Fruit fly (Drosophila melanogaster) whole organism, embryonic: Measurements from ENCODE around the gene sesB.

ENCODE experiments used
- ATbp ChIP-seq: fragments of 200-800 bp; sonication (Bioruptor generic); optimal IDR thresholded peaks from 2 replicates; lab custom pipeline; 2017; ENCODE audit warnings: missing biosample characterization, mild to moderate bottlenecking, missing genetic modification characterization, missing genetic modification reagents
- Bdp1 ChIP-seq: fragments of 200-800 bp; sonication (Bioruptor generic); optimal IDR thresholded peaks from 3 replicates; lab custom pipeline; 2016; ENCODE audit warnings: missing biosample characterization, missing genetic modification characterization
- Blimp-1 ChIP-seq: fragments of 200-800 bp; sonication (Bioruptor generic); optimal IDR thresholded peaks from 3 replicates; lab custom pipeline; 2018; ENCODE audit warnings: missing biosample characterization, missing genetic modification characterization, mild to moderate bottlenecking, moderate library complexity, missing genetic modification reagents
- CG11696 ChIP-seq: fragments of 200-800 bp; sonication (Bioruptor generic); IDR thresholded peaks from 2 replicates; pipeline ENCODE4 v1.3.6; 2022; ENCODE audit warnings: missing biosample characterization, missing genetic modification characterization
- CG12219 ChIP-seq: fragments of 200-800 bp; sonication (Bioruptor generic); optimal IDR thresholded peaks from 3 replicates; lab custom pipeline; 2018; ENCODE audit warnings: missing biosample characterization, mild to moderate bottlenecking, missing genetic modification characterization
- CG12659 ChIP-seq: fragments of 200-800 bp; sonication (Bioruptor generic); optimal IDR thresholded peaks from 3 replicates; lab custom pipeline; 2017; ENCODE audit warnings: mild to moderate bottlenecking, missing biosample characterization, missing genetic modification reagents, missing genetic modification characterization
- CG13894 ChIP-seq: fragments of 200-800 bp; sonication (Bioruptor generic); optimal IDR thresholded peaks from 3 replicates; lab custom pipeline; 2018; ENCODE audit warnings: missing biosample characterization, mild to moderate bottlenecking, missing genetic modification characterization, moderate library complexity
- CG16863 ChIP-seq: fragments of 200-800 bp; sonication (Bioruptor generic); optimal IDR thresholded peaks from 3 replicates; lab custom pipeline; 2016; ENCODE audit warnings: missing biosample characterization, missing genetic modification characterization
- CG17385 ChIP-seq: fragments of 200-800 bp; sonication (Bioruptor generic); optimal IDR thresholded peaks from 3 replicates; lab custom pipeline; 2018; ENCODE audit warnings: missing biosample characterization, mild to moderate bottlenecking, missing genetic modification characterization
- CG17612 ChIP-seq: fragments of 200-800 bp; sonication (Bioruptor generic); IDR thresholded peaks from 2 replicates; pipeline ENCODE4 v1.3.6; 2022; ENCODE audit warnings: missing biosample characterization, missing genetic modification characterization
- CG17829 ChIP-seq: fragments of 200-800 bp; optimal IDR thresholded peaks from 2 replicates; lab custom pipeline; 2019; ENCODE audit warnings: missing biosample characterization, mild to moderate bottlenecking, missing genetic modification characterization, moderate library complexity
- CG17912 ChIP-seq: fragments of 200-800 bp; sonication (Bioruptor generic); optimal IDR thresholded peaks from 2 replicates; lab custom pipeline; 2018; ENCODE audit warnings: missing biosample characterization, mild to moderate bottlenecking, missing genetic modification characterization
- CG1832 ChIP-seq: fragments of 200-800 bp; sonication (Bioruptor generic); optimal IDR thresholded peaks from 2 replicates; lab custom pipeline; 2017; ENCODE audit warnings: missing biosample characterization, mild to moderate bottlenecking, missing genetic modification characterization, inconsistent platforms
- CG30020 ChIP-seq: fragments of 200-800 bp; optimal IDR thresholded peaks from 2 replicates; lab custom pipeline; 2019; ENCODE audit warnings: missing biosample characterization, mild to moderate bottlenecking, missing genetic modification characterization, moderate library complexity
- CG5245 ChIP-seq: fragments of 200-800 bp; sonication (Bioruptor generic); optimal IDR thresholded peaks from 3 replicates; lab custom pipeline; 2016; ENCODE audit warnings: missing biosample characterization, missing genetic modification characterization
- CG6272 ChIP-seq: fragments of 200-800 bp; sonication (Bioruptor generic); IDR thresholded peaks from 2 replicates; pipeline ENCODE4 v1.3.6; 2022; ENCODE audit warnings: missing biosample characterization, missing genetic modification characterization
- CG6791 ChIP-seq: fragments of 200-800 bp; sonication (Bioruptor generic); IDR thresholded peaks from 3 replicates; pipeline ENCODE4 v1.3.6; 2022; ENCODE audit warnings: missing biosample characterization, missing genetic modification characterization; ENCODE audit not compliant: partially characterized antibody
- CG9876 ChIP-seq: fragments of 200-800 bp; sonication (Bioruptor generic); optimal IDR thresholded peaks from 2 replicates; lab custom pipeline; 2016; ENCODE audit warnings: missing biosample characterization, missing genetic modification characterization
- Dbx ChIP-seq: fragments of 200-800 bp; sonication (Bioruptor generic); IDR thresholded peaks from 3 replicates; pipeline ENCODE4 v1.3.6; 2022; ENCODE audit warnings: missing biosample characterization, missing genetic modification characterization
- E2f2 ChIP-seq: fragments of 200-800 bp; sonication (Bioruptor generic); IDR thresholded peaks from 2 replicates; pipeline ENCODE4 v1.3.6; 2022; ENCODE audit warnings: missing biosample characterization, missing genetic modification characterization
- Gsc ChIP-seq: fragments of 200-800 bp; sonication (Bioruptor generic); IDR thresholded peaks from 2 replicates; pipeline ENCODE4 v1.3.6; 2022; ENCODE audit warnings: missing biosample characterization, missing genetic modification characterization
- Hmr ChIP-seq: fragments of 200-800 bp; sonication (Bioruptor generic); optimal IDR thresholded peaks from 3 replicates; lab custom pipeline; 2017; ENCODE audit warnings: mild to moderate bottlenecking, missing biosample characterization, missing genetic modification reagents, missing genetic modification characterization
- Hsf ChIP-seq: fragments of 200-800 bp; sonication (Bioruptor generic); optimal IDR thresholded peaks from 3 replicates; lab custom pipeline; 2016; ENCODE audit warnings: missing biosample characterization, missing genetic modification characterization
- NC2β ChIP-seq: fragments of 200-800 bp; sonication (Bioruptor generic); optimal IDR thresholded peaks from 2 replicates; lab custom pipeline; 2016; ENCODE audit warnings: missing biosample characterization, missing genetic modification characterization
- Rx ChIP-seq: fragments of 200-800 bp; sonication (Bioruptor generic); IDR thresholded peaks from 2 replicates; pipeline ENCODE4 v1.3.6; 2022; ENCODE audit warnings: missing biosample characterization, missing genetic modification characterization
- Scr ChIP-seq: fragments of 200-800 bp; sonication (Bioruptor generic); IDR thresholded peaks from 2 replicates; pipeline ENCODE4 v1.3.6; 2022; ENCODE audit warnings: missing biosample characterization, missing genetic modification characterization; ENCODE audit not compliant: partially characterized antibody
- Usf ChIP-seq: fragments of 200-800 bp; sonication (Bioruptor generic); optimal IDR thresholded peaks from 2 replicates; lab custom pipeline; 2017; ENCODE audit warnings: missing genotype, missing biosample characterization, missing genetic modification characterization
- ac ChIP-seq: fragments of 200-800 bp; sonication (Bioruptor generic); optimal IDR thresholded peaks from 3 replicates; lab custom pipeline; 2017; ENCODE audit warnings: missing biosample characterization, mild to moderate bottlenecking, missing genetic modification characterization
- aop ChIP-seq: fragments of 200-800 bp; sonication (Bioruptor generic); IDR thresholded peaks from 2 replicates; pipeline ENCODE4 v1.3.6; 2022; ENCODE audit warnings: missing biosample characterization, missing genetic modification characterization
- ase ChIP-seq: fragments of 200-800 bp; sonication (Bioruptor generic); IDR thresholded peaks from 3 replicates; pipeline ENCODE4 v1.3.6; 2022; ENCODE audit warnings: missing biosample characterization, missing genetic modification characterization
- bowl ChIP-seq: fragments of 200-800 bp; sonication (Bioruptor generic); IDR thresholded peaks from 2 replicates; pipeline ENCODE4 v1.3.6; 2022; ENCODE audit warnings: missing biosample characterization, missing genetic modification characterization
- btn ChIP-seq: fragments of 200-800 bp; sonication (Bioruptor generic); optimal IDR thresholded peaks from 2 replicates; lab custom pipeline; 2016; ENCODE audit warnings: missing biosample characterization, missing genetic modification characterization
- croc ChIP-seq: fragments of 200-800 bp; sonication (Bioruptor generic); conservative IDR thresholded peaks from 3 replicates; pipeline ENCODE4 v1.3.6; 2022; ENCODE audit warnings: missing biosample characterization, missing genetic modification characterization
- fd64A ChIP-seq: fragments of 200-800 bp; sonication (Bioruptor generic); optimal IDR thresholded peaks from 3 replicates; lab custom pipeline; 2018; ENCODE audit warnings: missing biosample characterization, mild to moderate bottlenecking, missing genetic modification characterization
- grau ChIP-seq: fragments of 200-800 bp; optimal IDR thresholded peaks from 3 replicates; lab custom pipeline; 2019; ENCODE audit warnings: missing biosample characterization, mild to moderate bottlenecking, missing genetic modification characterization, moderate library complexity
- grn ChIP-seq: fragments of 200-800 bp; sonication (Bioruptor generic); optimal IDR thresholded peaks from 3 replicates; lab custom pipeline; 2017; ENCODE audit warnings: missing biosample characterization, missing genetic modification characterization
- hb ChIP-seq: fragments of 200-800 bp; sonication (Bioruptor generic); IDR thresholded peaks from 3 replicates; pipeline ENCODE4 v1.3.6; 2022; ENCODE audit warnings: missing biosample characterization, missing genetic modification characterization; ENCODE audit not compliant: partially characterized antibody
- inv ChIP-seq: fragments of 200-800 bp; sonication (Bioruptor generic); IDR thresholded peaks from 2 replicates; pipeline ENCODE4 v1.3.6; 2022; ENCODE audit warnings: missing biosample characterization, missing genetic modification characterization; ENCODE audit not compliant: partially characterized antibody
- lab ChIP-seq: fragments of 200-800 bp; sonication (Bioruptor generic); optimal IDR thresholded peaks from 3 replicates; lab custom pipeline; 2017; ENCODE audit warnings: missing biosample characterization, missing genetic modification characterization, mild to moderate bottlenecking, moderate library complexity, missing genetic modification reagents
- lov ChIP-seq, 2 experiments: fragments of 200-800 bp in 1 of 2; fragments of >200 bp in 1 of 2; sonication (Bioruptor generic) in 1 of 2; IDR thresholded peaks in 1 of 2; optimal IDR thresholded peaks in 1 of 2; 2 replicates in 1 of 2; 3 replicates in 1 of 2; pipeline versions ENCODE4 v1.3.6 to Lab custom; 2017 to 2022; ENCODE audit warnings: missing biosample characterization in 1 of 2, missing genetic modification characterization in 1 of 2
- pum ChIP-seq: fragments of 200-800 bp; sonication (Bioruptor generic); optimal IDR thresholded peaks from 2 replicates; lab custom pipeline; 2016; ENCODE audit warnings: missing biosample characterization, missing genetic modification characterization
- sens ChIP-seq: fragments of 200-800 bp; sonication (Bioruptor generic); peaks from one replicate; lab custom pipeline; 2016; ENCODE audit warnings: missing biosample characterization, missing genetic modification characterization
- sqz ChIP-seq: fragments of 200-800 bp; sonication (Bioruptor generic); optimal IDR thresholded peaks from 3 replicates; lab custom pipeline; 2018; ENCODE audit warnings: missing biosample characterization, mild to moderate bottlenecking, missing genetic modification characterization
- sug ChIP-seq: fragments of 200-800 bp; optimal IDR thresholded peaks from 2 replicates; lab custom pipeline; 2019; ENCODE audit warnings: missing biosample characterization, mild to moderate bottlenecking, missing genetic modification characterization, moderate library complexity
- unc-4 ChIP-seq: fragments of 200-800 bp; sonication (Bioruptor generic); IDR thresholded peaks from 2 replicates; pipeline ENCODE4 v1.3.6; 2022; ENCODE audit warnings: missing biosample characterization, missing genetic modification characterization; ENCODE audit not compliant: partially characterized antibody
- yki ChIP-seq: fragments of >200 bp; optimal IDR thresholded peaks from 3 replicates; lab custom pipeline; 2018
- zen ChIP-seq: fragments of 200-800 bp; sonication (Bioruptor generic); optimal IDR thresholded peaks from 3 replicates; lab custom pipeline; 2018; ENCODE audit warnings: missing biosample characterization, mild to moderate bottlenecking, missing genetic modification characterization, moderate library complexity

The sesB gene

DNA sequence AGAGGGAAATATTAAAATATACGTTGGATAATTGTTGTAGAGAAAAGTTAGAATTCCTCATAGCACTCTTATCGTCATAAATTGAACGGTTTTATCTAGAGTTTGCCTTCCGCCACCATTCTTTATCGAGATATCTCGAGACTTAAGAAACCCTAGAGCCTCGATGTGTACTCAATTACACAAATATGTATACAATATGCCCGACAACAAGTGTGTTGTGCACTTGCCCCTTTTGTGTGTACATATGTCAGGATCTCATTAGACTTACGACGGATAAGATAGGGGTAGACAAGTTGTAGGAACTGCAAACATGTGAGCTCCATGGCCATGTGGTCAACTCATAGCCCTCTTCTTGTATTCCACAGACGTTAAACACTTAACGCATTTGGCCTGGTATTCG, 13.2 kb downstream of the sesB start (continued):
- TF ChIP-seq hb (GFP tag; lab: Robert Waterston, UW) (no peak), lab (GFP tag; lab: Kevin White, UChicago) (peak; percentile 4)

DNA sequence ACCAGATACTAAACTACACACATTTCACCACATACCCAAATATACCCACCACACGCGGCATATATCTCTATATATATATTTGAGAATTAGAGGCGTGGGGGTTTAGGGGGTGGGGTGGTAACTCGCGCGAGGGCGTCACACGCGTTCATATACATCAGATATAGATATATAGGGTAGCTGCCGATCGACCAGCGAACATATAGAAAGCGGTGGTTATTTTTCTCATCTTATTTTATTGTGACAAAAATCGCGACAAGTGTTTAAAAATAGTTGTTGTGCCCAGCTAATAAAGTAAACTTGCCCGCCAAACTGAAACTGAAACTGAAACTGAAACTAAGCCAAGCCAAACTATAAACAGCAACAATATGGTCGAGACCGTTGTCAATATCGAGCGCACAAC, 14.1 kb downstream of the sesB start:
- TF ChIP-seq grau (tag; lab: Kevin White, UChicago), result no peak
- TF ChIP-seq pum, result no peak
- no peak for TF ChIP-seq ase (GFP tag; lab: Robert Waterston, UW)
- no peak for TF ChIP-seq CG6272 (GFP tag; lab: Robert Waterston, UW)
- no peak for TF ChIP-seq CG1832 (GFP tag; lab: Kevin White, UChicago)
- peak; percentile 46 for TF ChIP-seq sens (GFP tag; lab: Kevin White, UChicago)
- no peak for TF ChIP-seq CG5245 (GFP tag; lab: Kevin White, UChicago)
- TF ChIP-seq CG30020 (tag; lab: Kevin White, UChicago), result no peak
- no peak for TF ChIP-seq Scr (GFP tag; lab: Robert Waterston, UW)
- TF ChIP-seq ac, result no peak
- TF ChIP-seq CG17912 (GFP tag; lab: Kevin White, UChicago), result no peak
- 0 out of 2 replicates have a peak, but pooled peaks have one; percentile 22 for TF ChIP-seq unc-4 (GFP tag; lab: Robert Waterston, UW)
- peak; percentile 61 for TF ChIP-seq CG13894 (tag; lab: Kevin White, UChicago)
- peak; percentile 14 for TF ChIP-seq Blimp-1 (GFP tag; lab: Kevin White, UChicago)
- TF ChIP-seq Hsf (GFP tag; lab: Kevin White, UChicago), result no peak
- no peak for TF ChIP-seq Hmr (GFP tag; lab: Kevin White, UChicago)

DNA sequence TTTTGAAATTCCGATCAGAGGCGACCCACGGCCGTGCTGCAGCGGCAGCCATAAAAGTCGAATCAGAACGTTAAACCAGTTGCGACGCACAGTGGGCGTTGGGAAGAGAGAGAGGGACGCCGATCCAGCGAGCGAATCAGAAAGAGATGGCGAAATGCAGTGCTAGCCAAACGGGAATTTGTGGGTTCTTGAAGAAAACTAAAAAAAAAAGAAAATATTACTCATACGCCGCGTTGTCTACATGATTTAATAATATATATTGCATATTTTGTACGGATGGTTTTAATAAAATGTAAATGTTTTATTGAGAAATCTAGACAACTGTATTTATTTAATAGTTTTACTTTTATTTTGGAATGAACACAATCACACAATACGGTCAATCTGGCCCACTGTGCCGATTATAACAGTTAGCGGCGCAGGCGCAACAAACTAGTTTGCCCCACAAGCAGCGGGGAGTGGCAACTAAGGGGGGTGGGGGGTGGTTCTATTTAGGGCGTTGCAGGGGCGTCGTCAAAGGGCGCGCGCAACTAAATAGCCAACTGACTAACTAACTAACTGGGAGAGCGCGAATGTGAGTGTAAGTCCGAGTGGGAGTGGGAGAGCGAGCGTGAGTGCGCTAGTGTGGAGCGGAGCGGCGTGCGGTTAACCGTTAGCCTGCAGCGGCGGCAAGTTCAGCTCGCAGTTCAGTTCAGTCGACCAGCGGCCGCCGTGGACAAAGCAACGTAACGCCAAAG, 14.7 kb downstream of the sesB start, which contains the start of gene CG15211:
Gene CG15211 (plus strand): TSS at position 686 of the 737 bp plus-strand sequence.
- TF ChIP-seq inv, result 0 out of 2 replicates have a peak, but pooled peaks have one; percentile 27
- peak; percentile 48 for TF ChIP-seq E2f2 (GFP tag; lab: Robert Waterston, UW)
- no peak for TF ChIP-seq lov (optimal IDR thresholded peaks at IDR 0.05; lab: Kevin White, UChicago)
- no peak for TF ChIP-seq lov (GFP tag; IDR thresholded peaks at IDR 0.05; lab: Robert Waterston, UW)
- TF ChIP-seq sqz, result peak; percentile 84
- TF ChIP-seq CG9876 (GFP tag; lab: Kevin White, UChicago), result no peak
- TF ChIP-seq yki (lab: Kevin White, UChicago), result no peak
- peak; percentile 52 for TF ChIP-seq CG12219 (GFP tag; lab: Kevin White, UChicago)
- TF ChIP-seq fd64A (GFP tag; lab: Kevin White, UChicago), result no peak
- no peak for TF ChIP-seq Usf (GFP tag; lab: Kevin White, UChicago)
- TF ChIP-seq zen (tag; lab: Kevin White, UChicago), result no peak
- TF ChIP-seq grn (GFP tag; lab: Kevin White, UChicago), result no peak
- no peak for TF ChIP-seq CG6791 (GFP tag; lab: Robert Waterston, UW)
- no peak for TF ChIP-seq aop
- TF ChIP-seq NC2β, result no peak
- peak; percentile 24 for TF ChIP-seq CG16863 (GFP tag; lab: Kevin White, UChicago)
- TF ChIP-seq CG11696 (GFP tag; lab: Robert Waterston, UW), result 0 out of 2 replicates have a peak, but pooled peaks have one; percentile 17
- TF ChIP-seq Rx (GFP tag; lab: Robert Waterston, UW), result peak; percentile 24; the same call in 1 of the 2 replicates
- peak; percentile 72 for TF ChIP-seq CG17385
- TF ChIP-seq CG12659, result peak; percentile 83
- TF ChIP-seq Gsc (GFP tag; lab: Robert Waterston, UW), result no peak
- TF ChIP-seq ATbp (GFP tag; lab: Kevin White, UChicago), result peak; percentile 66
- no peak for TF ChIP-seq CG17612 (GFP tag; lab: Robert Waterston, UW)
- no peak for TF ChIP-seq Dbx (GFP tag; lab: Robert Waterston, UW)
- TF ChIP-seq btn (GFP tag; lab: Kevin White, UChicago), result no peak
- TF ChIP-seq croc (GFP tag; lab: Robert Waterston, UW), result peak; percentile 52
- peak; percentile 79 for TF ChIP-seq CG17829 (tag; lab: Kevin White, UChicago)
- peak; percentile 36 for TF ChIP-seq sug (tag; lab: Kevin White, UChicago)
- no peak for TF ChIP-seq bowl (GFP tag; lab: Robert Waterston, UW)
- no peak for TF ChIP-seq Bdp1 (GFP tag; lab: Kevin White, UChicago)
